Worm (Caenorhabditis elegans): Measurements from ENCODE around the gene C07A9.9.
"Not testable (repeated sequence)": the region's sequence is repeated elsewhere in the genome, so short reads cannot be mapped to it uniquely, and the experiment has no call there.

Gene C07A9.9

ce11 chrIII:9694474-9694873 is 27.0 kb upstream of the C07A9.9 start, which contains the start of gene set-3:
TSS of gene set-3 (minus strand) at chrIII:9694574.
- TF ChIP-seq aly-2 (tag; optimal IDR thresholded peaks at IDR 0.05) (no peak), fkh-4 (tag; optimal IDR thresholded peaks at IDR 0.05; ENCODE audit: borderline replicate concordance) (no peak), egl-27 (tag; optimal IDR thresholded peaks at IDR 0.05) (no peak), hpl-2 (GFP tag; optimal IDR thresholded peaks at IDR 0.05) (no peak)

DNA sequence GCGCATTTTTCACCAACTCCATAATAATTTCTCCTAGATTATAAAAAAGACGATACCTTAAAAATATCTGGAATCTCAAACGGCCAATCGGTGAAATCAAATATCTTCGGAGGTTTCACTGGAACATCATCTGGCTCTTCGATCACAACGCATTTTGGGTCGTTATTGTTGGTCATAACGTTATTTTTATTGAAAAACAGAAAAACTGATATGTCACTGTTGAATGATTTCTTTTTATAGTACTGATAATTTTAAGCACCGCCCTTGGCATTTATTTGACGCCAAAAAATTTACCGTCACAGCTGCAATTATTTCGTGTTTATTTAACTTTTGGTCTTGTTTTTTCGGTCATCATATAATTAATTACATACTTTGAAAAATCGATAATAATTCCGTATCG is 22.6 kb upstream of the C07A9.9 start, which contains the start of gene best-5:
best-5 (minus strand) TSS at position 210 of the 400 bp plus-strand sequence.
- TF ChIP-seq sup-37 (GFP tag; optimal IDR thresholded peaks at IDR 0.05), result no peak
- TF ChIP-seq irx-1 (tag; optimal IDR thresholded peaks at IDR 0.05), result no peak

ce11 chrIII:9689377-9689776 is 21.9 kb upstream of the C07A9.9 start:
- TF ChIP-seq lin-35 (GFP tag; optimal IDR thresholded peaks at IDR 0.05), result peak in 1 of 2 experiments; percentile 21
- TF ChIP-seq elt-2 (tag; optimal IDR thresholded peaks at IDR 0.05), result peak; percentile 77
- TF ChIP-seq lsy-2 (tag; optimal IDR thresholded peaks at IDR 0.05), result no peak
- TF ChIP-seq ceh-88 (GFP tag; IDR thresholded peaks at IDR 0.05), result no peak
- no peak for TF ChIP-seq sptf-1 (tag; optimal IDR thresholded peaks at IDR 0.05)

DNA sequence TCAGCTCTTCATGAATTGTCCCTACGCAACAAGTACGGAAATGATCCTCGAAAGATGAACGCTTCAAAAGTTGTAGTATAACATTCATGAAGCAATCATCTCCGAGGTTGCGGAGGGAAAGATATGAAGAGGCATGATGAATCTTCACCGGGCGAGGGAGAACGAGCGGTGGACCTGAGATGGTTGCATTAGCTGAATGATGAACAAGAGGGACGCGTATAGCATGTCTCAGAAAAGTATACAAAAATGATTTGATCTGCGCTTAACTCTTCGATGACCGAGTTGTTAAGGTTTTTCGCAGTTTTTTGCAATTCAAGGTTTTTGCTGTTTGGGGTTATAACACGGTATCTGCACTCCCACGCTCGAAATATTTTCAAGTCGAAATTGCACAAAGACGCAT is 18.5 kb upstream of the C07A9.9 start, which contains the start of gene C07A9.10:
C07A9.10 (minus strand) TSS at position 101 of the 400 bp plus-strand sequence.
- TF ChIP-seq efl-3 (GFP tag; optimal IDR thresholded peaks at IDR 0.05) (no peak), nhr-90 (tag; optimal IDR thresholded peaks at IDR 0.05; ENCODE audit: poor library complexity) (no peak), mdl-1 (tag; optimal IDR thresholded peaks at IDR 0.05) (no peak), nhr-76 (tag; optimal IDR thresholded peaks at IDR 0.05) (no peak), skn-1 (tag; optimal IDR thresholded peaks at IDR 0.05) (no peak), egl-27 (tag; optimal IDR thresholded peaks at IDR 0.05) (no peak), swsn-7 (tag; optimal IDR thresholded peaks at IDR 0.05) (no peak), pqm-1 (tag; optimal IDR thresholded peaks at IDR 0.05) (no peak), lin-14 (GFP tag; optimal IDR thresholded peaks at IDR 0.05) (no peak), elt-2 (tag; optimal IDR thresholded peaks at IDR 0.05) (no peak), pax-3 (tag; optimal IDR thresholded peaks at IDR 0.05) (no peak), lin-39 (tag; optimal IDR thresholded peaks at IDR 0.05) (no peak), zip-4 (GFP tag; optimal IDR thresholded peaks at IDR 0.05) (no peak), nhr-84 (tag; optimal IDR thresholded peaks at IDR 0.05) (no peak), F16B12.6 (tag; optimal IDR thresholded peaks at IDR 0.05) (no peak), unc-30 (tag; optimal IDR thresholded peaks at IDR 0.05) (no peak), lin-15B (tag; optimal IDR thresholded peaks at IDR 0.05) (no peak)

ce11 chrIII:9682729-9683128 is 15.3 kb upstream of the C07A9.9 start, which contains the start of gene C07A9.5:
TSS of gene C07A9.5 (minus strand) at chrIII:9682829.
- not testable (repeated sequence) for TF ChIP-seq dsc-1, lsy-2, swsn-7 (tag; optimal IDR thresholded peaks at IDR 0.05)

- not testable (repeated sequence) for TF ChIP-seq elt-3 (tag; optimal IDR thresholded peaks at IDR 0.05); nhr-77 (tag; optimal IDR thresholded peaks at IDR 0.05); ama-1 (optimal IDR thresholded peaks at IDR 0.05)
These were observed 13.8 kb upstream of the C07A9.9 start, which contains the start of gene C07A9.13 for ce11 chrIII:9681206-9681605. TSS of gene C07A9.13 (minus strand) at chrIII:9681306.

DNA sequence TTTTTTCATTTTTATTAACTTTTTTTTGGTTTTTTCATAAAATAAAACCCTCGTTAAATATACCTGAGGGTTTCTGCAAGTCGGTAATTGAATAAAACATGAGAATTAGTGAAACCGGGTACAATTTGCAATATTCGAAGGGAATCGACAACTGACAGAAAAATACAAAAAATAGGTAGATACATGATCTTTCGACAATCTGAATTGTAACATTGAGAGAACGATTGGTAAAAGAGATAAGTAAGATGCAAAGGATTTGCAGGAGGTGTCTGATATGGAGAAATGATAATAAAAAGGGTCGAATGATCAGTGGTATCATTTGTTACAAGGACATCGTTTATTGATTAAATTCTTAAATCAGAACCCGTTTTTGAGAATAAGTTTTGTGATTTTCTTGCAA is 11.4 kb upstream of the C07A9.9 start, which contains the start of gene ugt-60:
ugt-60 (minus strand) TSS at position 233 of the 400 bp plus-strand sequence.
- TF ChIP-seq nhr-76 (tag; optimal IDR thresholded peaks at IDR 0.05) (no peak), mdl-1 (tag; optimal IDR thresholded peaks at IDR 0.05) (no peak), elt-3 (tag; optimal IDR thresholded peaks at IDR 0.05) (peak in 3 of 6 experiments; percentile 23 to 47 (median 33)), nhr-85 (tag) (peak; percentile 56), jun-1 (tag; optimal IDR thresholded peaks at IDR 0.05) (no peak), lsy-2 (tag; optimal IDR thresholded peaks at IDR 0.05) (no peak)
